Worm (Caenorhabditis elegans) whole organism, L1 larva: ENCODE measurements around the gene zer-1.

Experiments used
- C04F5.9 ChIP-seq: sonication (generic microtip); optimal IDR thresholded peaks from 2 replicates; lab custom pipeline; 2016; ENCODE audit warnings: missing genetic modification characterization, missing compliant biosample characterization
- C16A3.4 ChIP-seq: fragments of 150-350 bp; optimal IDR thresholded peaks from 2 replicates; lab custom pipeline; 2014; ENCODE audit warnings: missing biosample characterization, missing genetic modification characterization
- C34B4.2 ChIP-seq: sonication (generic microtip); optimal IDR thresholded peaks from 2 replicates; lab custom pipeline; 2017; ENCODE audit warnings: mild to moderate bottlenecking, missing genetic modification characterization, missing compliant biosample characterization
- aha-1 ChIP-seq: fragments of 150-350 bp; optimal IDR thresholded peaks from 2 replicates; lab custom pipeline; 2014; ENCODE audit warnings: missing biosample characterization, missing genetic modification characterization
- alr-1 ChIP-seq: fragments of 200-800 bp; sonication (Bioruptor generic); optimal IDR thresholded peaks from 2 replicates; lab custom pipeline; 2018; ENCODE audit warnings: borderline replicate concordance, mild to moderate bottlenecking, missing genetic modification characterization, missing compliant biosample characterization
- aly-2 ChIP-seq: fragments of 150-350 bp; optimal IDR thresholded peaks from 2 replicates; lab custom pipeline; 2014; ENCODE audit warnings: missing biosample characterization, missing genetic modification characterization
- ceh-63 ChIP-seq: fragments of 200-800 bp; sonication (Bioruptor generic); optimal IDR thresholded peaks from 2 replicates; lab custom pipeline; 2018; ENCODE audit warnings: mild to moderate bottlenecking, missing genetic modification characterization, missing compliant biosample characterization
- ceh-8 ChIP-seq: fragments of 200-800 bp; sonication (Bioruptor generic); optimal IDR thresholded peaks from 2 replicates; lab custom pipeline; 2018; ENCODE audit warnings: mild to moderate bottlenecking, missing genetic modification characterization, moderate library complexity, missing compliant biosample characterization
- ceh-88 ChIP-seq: fragments of 200-800 bp; sonication (Bioruptor generic); IDR thresholded peaks from 2 replicates; pipeline ENCODE4 v1.3.6; 2022; ENCODE audit warnings: missing genetic modification characterization, missing compliant biosample characterization
- ceh-90 ChIP-seq: sonication (generic microtip); optimal IDR thresholded peaks from 2 replicates; lab custom pipeline; 2016; ENCODE audit warnings: missing genetic modification characterization, missing compliant biosample characterization
- ces-1 ChIP-seq: fragments of 150-350 bp; optimal IDR thresholded peaks from 2 replicates; lab custom pipeline; 2014; ENCODE audit warnings: missing biosample characterization, missing genetic modification reagents, missing genetic modification characterization
- dpl-1 ChIP-seq, 3 experiments: fragments of 150-350 bp in 2 of 3; sonication (generic microtip) in 1 of 3; optimal IDR thresholded peaks; 2 replicates each; lab custom pipeline; 2014 to 2017; ENCODE audit warnings: missing biosample characterization in 3 of 3, missing genetic modification characterization in 3 of 3, missing genetic modification reagents in 3 of 3
- dsc-1 ChIP-seq: sonication (generic microtip); optimal IDR thresholded peaks from 2 replicates; lab custom pipeline; 2016; ENCODE audit warnings: mild to moderate bottlenecking, missing genetic modification characterization, missing compliant biosample characterization
- efl-1 ChIP-seq, 4 experiments: fragments of 150-350 bp; optimal IDR thresholded peaks in 3 of 4; peaks in 1 of 4; 1 replicate in 1 of 4; 2 replicates in 3 of 4; lab custom pipeline; 2014; ENCODE audit warnings: missing biosample characterization in 2 of 4, missing genetic modification characterization in 2 of 4, missing genetic modification reagents in 2 of 4
- egl-27 ChIP-seq, 2 experiments: fragments of 150-350 bp in 1 of 2; sonication (generic microtip); optimal IDR thresholded peaks; 3 replicates each; lab custom pipeline; 2017 to 2018; ENCODE audit warnings: missing biosample characterization in 2 of 2, missing genetic modification characterization in 2 of 2, missing genetic modification reagents in 2 of 2
- elt-2 ChIP-seq: sonication (generic microtip); optimal IDR thresholded peaks from 2 replicates; lab custom pipeline; 2016; ENCODE audit warnings: missing genetic modification characterization, mild to moderate bottlenecking, inconsistent platforms, missing compliant biosample characterization, missing genetic modification reagents
- elt-3 ChIP-seq, 6 experiments: fragments of 150-350 bp in 1 of 6; sonication (generic microtip); optimal IDR thresholded peaks; 2 replicates each; lab custom pipeline; 2017 to 2018; ENCODE audit warnings: missing biosample characterization in 6 of 6, missing genetic modification characterization in 6 of 6, inconsistent platforms in 1 of 6
- fkh-10 ChIP-seq: sonication (generic microtip); optimal IDR thresholded peaks from 2 replicates; lab custom pipeline; 2017; ENCODE audit warnings: missing biosample characterization, missing genetic modification reagents, missing genetic modification characterization
- fkh-8 ChIP-seq: sonication (generic microtip); optimal IDR thresholded peaks from 2 replicates; lab custom pipeline; 2016; ENCODE audit warnings: mild to moderate bottlenecking, missing genetic modification characterization, missing compliant biosample characterization
- fos-1 ChIP-seq: fragments of 150-350 bp; optimal IDR thresholded peaks from 2 replicates; lab custom pipeline; 2014; ENCODE audit warnings: missing biosample characterization, missing genetic modification characterization
- grh-1 ChIP-seq: fragments of 200-800 bp; sonication (Bioruptor generic); IDR thresholded peaks from 2 replicates; pipeline ENCODE4 v1.3.6; 2022; ENCODE audit warnings: missing genetic modification reagents, missing genetic modification characterization, missing compliant biosample characterization
- isw-1 ChIP-seq: fragments of 200-800 bp; sonication (Bioruptor generic); IDR thresholded peaks from 2 replicates; pipeline ENCODE4 v1.3.6; 2022; ENCODE audit warnings: missing genetic modification characterization, missing compliant biosample characterization
- lin-15B ChIP-seq: fragments of 150-350 bp; sonication (generic microtip); optimal IDR thresholded peaks from 3 replicates; lab custom pipeline; 2014; ENCODE audit warnings: missing biosample characterization, missing genetic modification characterization
- lin-35 ChIP-seq, 2 experiments: fragments of 150-350 bp; optimal IDR thresholded peaks; 2 replicates each; lab custom pipeline; 2014; ENCODE audit warnings: missing biosample characterization in 2 of 2, missing genetic modification characterization in 2 of 2, missing genetic modification reagents in 2 of 2
- lir-3 ChIP-seq: sonication (generic microtip); optimal IDR thresholded peaks from 2 replicates; lab custom pipeline; 2016; ENCODE audit warnings: mild to moderate bottlenecking, missing genetic modification characterization, moderate library complexity, missing compliant biosample characterization; ENCODE audit not compliant: poor library complexity
- lsy-2 ChIP-seq, 2 experiments: fragments of 150-350 bp; optimal IDR thresholded peaks; 2 replicates each; lab custom pipeline; 2014; ENCODE audit warnings: missing biosample characterization in 2 of 2, missing genetic modification characterization in 2 of 2
- mab-9 ChIP-seq: fragments of 200-800 bp; sonication (Bioruptor generic); IDR thresholded peaks from 2 replicates; pipeline ENCODE4 v1.3.6; 2022; ENCODE audit warnings: missing genetic modification reagents, missing genetic modification characterization, missing compliant biosample characterization
- mef-2 ChIP-seq: fragments of 150-350 bp; optimal IDR thresholded peaks from 2 replicates; lab custom pipeline; 2014; ENCODE audit warnings: missing biosample characterization, missing genetic modification characterization
- mep-1 ChIP-seq: fragments of 150-350 bp; optimal IDR thresholded peaks from 2 replicates; lab custom pipeline; 2014; ENCODE audit warnings: missing biosample characterization, missing genetic modification characterization
- nhr-11 ChIP-seq: fragments of 150-350 bp; optimal IDR thresholded peaks from 2 replicates; lab custom pipeline; 2014; ENCODE audit warnings: missing biosample characterization, missing genetic modification characterization
- nhr-20 ChIP-seq: sonication (generic microtip); optimal IDR thresholded peaks from 2 replicates; lab custom pipeline; 2016; ENCODE audit warnings: mild to moderate bottlenecking, missing genetic modification characterization, missing compliant biosample characterization
- nhr-71 ChIP-seq: sonication (generic microtip); optimal IDR thresholded peaks from 2 replicates; lab custom pipeline; 2016; ENCODE audit warnings: mild to moderate bottlenecking, missing genetic modification characterization, moderate library complexity, missing compliant biosample characterization
- nhr-85 ChIP-seq: sonication (generic microtip); peaks from one replicate; lab custom pipeline; 2016; ENCODE audit warnings: missing genetic modification characterization, inconsistent platforms, missing compliant biosample characterization
- nhr-90 ChIP-seq: sonication (generic microtip); optimal IDR thresholded peaks from 2 replicates; lab custom pipeline; 2016; ENCODE audit warnings: mild to moderate bottlenecking, missing genetic modification characterization, missing compliant biosample characterization; ENCODE audit not compliant: poor library complexity
- pax-3 ChIP-seq: fragments of 200-800 bp; sonication (Bioruptor generic); optimal IDR thresholded peaks from 2 replicates; lab custom pipeline; 2018; ENCODE audit warnings: mild to moderate bottlenecking, missing genetic modification characterization, moderate library complexity, missing compliant biosample characterization
- pqm-1 ChIP-seq: sonication (generic microtip); optimal IDR thresholded peaks from 3 replicates; lab custom pipeline; 2017; ENCODE audit warnings: missing biosample characterization, missing genetic modification characterization
- sptf-1 ChIP-seq: fragments of 150-350 bp; optimal IDR thresholded peaks from 2 replicates; lab custom pipeline; 2014; ENCODE audit warnings: missing biosample characterization, missing genetic modification characterization
- sup-37 ChIP-seq: fragments of 200-800 bp; sonication (Bioruptor generic); optimal IDR thresholded peaks from 2 replicates; lab custom pipeline; 2018; ENCODE audit warnings: mild to moderate bottlenecking, missing genetic modification characterization, missing compliant biosample characterization
- tlp-1 ChIP-seq: fragments of 150-350 bp; optimal IDR thresholded peaks from 2 replicates; lab custom pipeline; 2014; ENCODE audit warnings: missing biosample characterization, missing genetic modification characterization
- unc-130 ChIP-seq: fragments of 150-350 bp; optimal IDR thresholded peaks from 2 replicates; lab custom pipeline; 2017; ENCODE audit warnings: missing biosample characterization, missing genetic modification characterization, inconsistent platforms
- unc-30 ChIP-seq: sonication (generic microtip); optimal IDR thresholded peaks from 2 replicates; lab custom pipeline; 2017; ENCODE audit warnings: missing biosample characterization, missing genetic modification characterization
- unc-62 ChIP-seq: fragments of 150-350 bp; optimal IDR thresholded peaks from 2 replicates; lab custom pipeline; 2014; ENCODE audit warnings: missing biosample characterization, missing genetic modification reagents, missing genetic modification characterization
- unc-86 ChIP-seq: sonication (generic microtip); optimal IDR thresholded peaks from 2 replicates; lab custom pipeline; 2016; ENCODE audit warnings: missing genetic modification characterization, missing compliant biosample characterization
- xbp-1 ChIP-seq: sonication (generic microtip); optimal IDR thresholded peaks from 2 replicates; lab custom pipeline; 2016; ENCODE audit warnings: missing genetic modification characterization, missing compliant biosample characterization
- zip-4 ChIP-seq: fragments of 200-800 bp; sonication (Bioruptor generic); optimal IDR thresholded peaks from 2 replicates; lab custom pipeline; 2018; ENCODE audit warnings: mild to moderate bottlenecking, missing genetic modification characterization, moderate library complexity, missing compliant biosample characterization
- ztf-11 ChIP-seq, 2 experiments: sonication (generic microtip); optimal IDR thresholded peaks; 2 replicates each; lab custom pipeline; 2016 to 2017; ENCODE audit warnings: missing genetic modification characterization in 2 of 2, missing biosample characterization in 1 of 2, missing compliant biosample characterization in 1 of 2
- ztf-4 ChIP-seq: fragments of 150-350 bp; optimal IDR thresholded peaks from 2 replicates; lab custom pipeline; 2014; ENCODE audit warnings: missing biosample characterization, missing genetic modification characterization

zer-1 gene

DNA sequence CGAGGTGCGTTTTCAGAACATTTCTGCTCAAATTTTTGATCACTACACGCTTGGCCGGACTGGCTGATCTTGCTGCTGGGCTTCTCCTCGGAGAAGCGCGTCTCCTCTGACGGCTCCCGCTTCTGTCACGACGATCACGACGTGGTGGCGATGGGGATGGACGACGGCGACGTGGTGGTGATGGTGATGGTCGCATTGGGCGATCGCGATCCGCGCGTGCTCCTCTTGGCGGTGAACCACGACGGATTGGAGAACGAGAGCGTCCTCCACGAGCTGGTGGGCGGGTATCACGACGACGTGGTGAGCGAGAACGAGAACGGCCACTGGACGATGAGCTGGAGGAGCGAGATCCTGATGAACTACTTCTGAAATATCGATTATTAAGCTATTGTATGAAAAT lies 33.2 kb downstream of the zer-1 start:
- TF ChIP-seq mep-1 (tag; lab: Kevin White, UChicago), result no peak
- no peak for TF ChIP-seq pqm-1 (tag; lab: Kevin White, UChicago)
- no peak for TF ChIP-seq ztf-4 (tag; lab: Kevin White, UChicago)
- TF ChIP-seq unc-86 (tag; lab: Kevin White, UChicago), result no peak
- no peak for TF ChIP-seq nhr-11 (tag; lab: Kevin White, UChicago)
- TF ChIP-seq unc-30, result no peak
- TF ChIP-seq nhr-20 (tag; lab: Kevin White, UChicago), result no peak
- TF ChIP-seq C16A3.4 (tag; lab: Kevin White, UChicago), result no peak
- no peak for TF ChIP-seq fkh-10 (GFP tag; lab: Kevin White, UChicago)
- TF ChIP-seq mab-9, result no peak
- TF ChIP-seq lin-15B (tag; lab: Kevin White, UChicago), result no peak
- TF ChIP-seq dsc-1 (tag; lab: Kevin White, UChicago), result no peak

- peak; percentile 18 for TF ChIP-seq nhr-90
- no peak for TF ChIP-seq ceh-88 (GFP tag; lab: Robert Waterston, UW)
- TF ChIP-seq lsy-2 (tag; optimal IDR thresholded peaks at IDR 0.05; lab: Kevin White, UChicago), result no peak
- TF ChIP-seq nhr-85 (tag; lab: Kevin White, UChicago), result peak; percentile 44
- TF ChIP-seq alr-1 (tag; lab: Kevin White, UChicago), result no peak
- TF ChIP-seq, all 84 proteins: peak for 2
Observed at ce11 chrIII:852296-852695, 34.3 kb downstream of the zer-1 start, which contains the start of gene moma-1. Gene moma-1 (minus strand): TSS chrIII:852396.

- TF ChIP-seq ztf-11 (tag; optimal IDR thresholded peaks at IDR 0.05; lab: Kevin White, UChicago), result no peak
- no peak for TF ChIP-seq ceh-63
- peak; percentile 90 to 94 for TF ChIP-seq efl-1 (optimal IDR thresholded peaks at IDR 0.05; lab: Kevin White, UChicago)
- peak; percentile 93 to 99 for TF ChIP-seq efl-1 (GFP tag; optimal IDR thresholded peaks at IDR 0.05 in 1 of 2; lab: Kevin White, UChicago)
- TF ChIP-seq C04F5.9 (tag; lab: Kevin White, UChicago), result no peak
- TF ChIP-seq aly-2 (tag; lab: Kevin White, UChicago), result no peak
- TF ChIP-seq sup-37, result no peak
- peak in 2 of 6 experiments; percentile 32 to 84 for TF ChIP-seq elt-3 (tag; optimal IDR thresholded peaks at IDR 0.05; lab: Kevin White, UChicago)
- peak; percentile 1 for TF ChIP-seq unc-130 (tag; lab: Kevin White, UChicago)
- TF ChIP-seq lin-35 (GFP tag; optimal IDR thresholded peaks at IDR 0.05; lab: Kevin White, UChicago), result peak; percentile 91 to 97
- TF ChIP-seq fkh-8 (tag; lab: Kevin White, UChicago), result peak; percentile 12
- TF ChIP-seq ceh-90 (tag; lab: Kevin White, UChicago), result peak; percentile 11
- TF ChIP-seq lir-3 (tag; lab: Kevin White, UChicago), result peak; percentile 47
- TF ChIP-seq dpl-1 (GFP tag; optimal IDR thresholded peaks at IDR 0.05; lab: Kevin White, UChicago), result peak; percentile 85 to 91 (median 89)
- TF ChIP-seq grh-1 (GFP tag; lab: Robert Waterston, UW), result no peak
- TF ChIP-seq alr-1 (tag; lab: Kevin White, UChicago), result no peak
- no peak for TF ChIP-seq ceh-88 (GFP tag; lab: Robert Waterston, UW)
- peak; percentile 73 for TF ChIP-seq nhr-90
- TF ChIP-seq nhr-11 (tag; lab: Kevin White, UChicago), result no peak
- TF ChIP-seq zip-4 (GFP tag; lab: Kevin White, UChicago), result no peak
- TF ChIP-seq ceh-8 (GFP tag; lab: Kevin White, UChicago), result no peak
- TF ChIP-seq aha-1 (tag; lab: Kevin White, UChicago), result no peak
- TF ChIP-seq pax-3 (tag; lab: Kevin White, UChicago), result no peak
- TF ChIP-seq mef-2 (tag; lab: Kevin White, UChicago), result no peak
- TF ChIP-seq ztf-4 (tag; lab: Kevin White, UChicago), result no peak
- no peak for TF ChIP-seq sptf-1
- peak; percentile 78 for TF ChIP-seq elt-2 (tag; lab: Kevin White, UChicago)
- peak; percentile 11 for TF ChIP-seq fos-1
- no peak for TF ChIP-seq unc-62
- peak; percentile 19 for TF ChIP-seq xbp-1
- TF ChIP-seq isw-1 (GFP tag; lab: Robert Waterston, UW), result 0 out of 2 replicates have a peak, but pooled peaks have one; percentile 5
- peak; percentile 70 for TF ChIP-seq nhr-71
- no peak for TF ChIP-seq C34B4.2 (tag; lab: Kevin White, UChicago)
- no peak for TF ChIP-seq egl-27 (tag; optimal IDR thresholded peaks at IDR 0.05; lab: Kevin White, UChicago)
- TF ChIP-seq lsy-2 (tag; optimal IDR thresholded peaks at IDR 0.05; lab: Kevin White, UChicago), result peak; percentile 40 to 70
- TF ChIP-seq ces-1, result no peak
- TF ChIP-seq tlp-1 (tag; lab: Kevin White, UChicago), result no peak
- TF ChIP-seq mep-1 (tag; lab: Kevin White, UChicago), result peak; percentile 51
Observed at ce11 chrIII:845485-845884, 41.1 kb downstream of the zer-1 start, which contains the start of gene K02F3.2. Gene K02F3.2 (plus strand): TSS chrIII:845841.
